Worm (Caenorhabditis elegans) whole organism, L4/young adult: Measurements from ENCODE around the gene K08B12.3.

ENCODE experiments used
- dao-5 ChIP-seq: sonication (generic microtip); optimal IDR thresholded peaks from 2 replicates; lab custom pipeline; 2016; ENCODE audit warnings: missing genotype, missing genetic modification characterization, moderate library complexity, missing compliant biosample characterization
- him-1 ChIP-seq: sonication (generic microtip); optimal IDR thresholded peaks from 2 replicates; lab custom pipeline; 2016; ENCODE audit warnings: missing genotype, missing genetic modification reagents, missing genetic modification characterization, missing compliant biosample characterization

- TF ChIP-seq dao-5 (tag; lab: Kevin White, UChicago) = no peak
- no peak for TF ChIP-seq him-1
Observed at ce11 chrV:6278117-6279081, 43.4 kb downstream of the K08B12.3 start, which contains the start of gene fil-2.
